Fruit fly (Drosophila melanogaster) whole organism, prepupa: Measurements from ENCODE around the gene Sws1.
A peak's percentile ranks its signal among the peaks of the same experiment; 100 is the strongest.

Experiments used
- CG10631 ChIP-seq: fragments of 200-800 bp; sonication (Bioruptor generic); optimal IDR thresholded peaks from 2 replicates; lab custom pipeline; 2016; ENCODE audit warnings: missing biosample characterization, missing genetic modification characterization
- CG10669 ChIP-seq: fragments of 200-800 bp; sonication (Bioruptor generic); optimal IDR thresholded peaks from 3 replicates; lab custom pipeline; 2018; ENCODE audit warnings: missing biosample characterization, mild to moderate bottlenecking, missing genetic modification characterization, moderate library complexity
- CG3032 ChIP-seq: fragments of 200-800 bp; optimal IDR thresholded peaks from 2 replicates; lab custom pipeline; 2019; ENCODE audit warnings: missing biosample characterization, mild to moderate bottlenecking, missing genetic modification characterization, moderate library complexity
- CG32006 ChIP-seq: fragments of 200-800 bp; sonication (Bioruptor generic); optimal IDR thresholded peaks from 3 replicates; lab custom pipeline; 2017; ENCODE audit warnings: missing biosample characterization, mild to moderate bottlenecking, missing genetic modification characterization
- CG34406 ChIP-seq: fragments of 200-800 bp; sonication (Bioruptor generic); optimal IDR thresholded peaks from 3 replicates; lab custom pipeline; 2016; ENCODE audit warnings: missing biosample characterization, missing genetic modification characterization
- CG3919 ChIP-seq: fragments of 200-800 bp; sonication (Bioruptor generic); optimal IDR thresholded peaks from 3 replicates; lab custom pipeline; 2016; ENCODE audit warnings: missing biosample characterization, missing genetic modification characterization
- CG6163 ChIP-seq: fragments of 200-800 bp; sonication (Bioruptor generic); IDR thresholded peaks from 3 replicates; pipeline ENCODE4 v1.3.6; 2022; ENCODE audit warnings: missing biosample characterization, missing genetic modification characterization
- CG6276 ChIP-seq: fragments of 200-800 bp; sonication (Bioruptor generic); optimal IDR thresholded peaks from 2 replicates; lab custom pipeline; 2017; ENCODE audit warnings: missing biosample characterization, mild to moderate bottlenecking, missing genetic modification characterization
- CG6792 ChIP-seq: fragments of 200-800 bp; sonication (Bioruptor generic); optimal IDR thresholded peaks from 3 replicates; lab custom pipeline; 2016; ENCODE audit warnings: missing biosample characterization, missing genetic modification characterization
- CG6854 ChIP-seq: fragments of 200-800 bp; sonication (Bioruptor generic); optimal IDR thresholded peaks from 2 replicates; lab custom pipeline; 2017; ENCODE audit warnings: missing biosample characterization, mild to moderate bottlenecking, missing genetic modification characterization
- CG7368 ChIP-seq: fragments of 200-800 bp; sonication (Bioruptor generic); optimal IDR thresholded peaks from 3 replicates; lab custom pipeline; 2016; ENCODE audit warnings: missing biosample characterization, missing genetic modification characterization
- CG8119 ChIP-seq: fragments of 200-800 bp; sonication (Bioruptor generic); IDR thresholded peaks from 3 replicates; pipeline ENCODE4 v1.3.6; 2022; ENCODE audit warnings: missing biosample characterization, missing genetic modification characterization
- CG8319 ChIP-seq: fragments of 200-800 bp; sonication (Bioruptor generic); optimal IDR thresholded peaks from 3 replicates; lab custom pipeline; 2016; ENCODE audit warnings: missing biosample characterization, missing genetic modification characterization
- CG8632 ChIP-seq: fragments of 200-800 bp; sonication (Bioruptor generic); optimal IDR thresholded peaks from 3 replicates; lab custom pipeline; 2016; ENCODE audit warnings: missing biosample characterization, missing genetic modification characterization
- CG9139 ChIP-seq: fragments of 200-800 bp; sonication (Bioruptor generic); optimal IDR thresholded peaks from 3 replicates; lab custom pipeline; 2017; ENCODE audit warnings: missing biosample characterization, mild to moderate bottlenecking, missing genetic modification characterization
- Eip75B ChIP-seq: fragments of 200-800 bp; sonication (Bioruptor generic); optimal IDR thresholded peaks from 3 replicates; lab custom pipeline; 2016; ENCODE audit warnings: missing biosample characterization, missing genetic modification characterization
- Eip78C ChIP-seq: fragments of 200-800 bp; sonication (Bioruptor generic); peaks from one replicate; lab custom pipeline; 2016; ENCODE audit warnings: missing biosample characterization, missing genetic modification characterization
- Gug ChIP-seq: fragments of 200-800 bp; sonication (Bioruptor generic); IDR thresholded peaks from 2 replicates; pipeline ENCODE4 v1.3.6; 2022; ENCODE audit warnings: missing biosample characterization, missing genetic modification characterization
- Hr39 ChIP-seq: fragments of 200-800 bp; sonication (Bioruptor generic); optimal IDR thresholded peaks from 2 replicates; lab custom pipeline; 2016; ENCODE audit warnings: missing biosample characterization, missing genetic modification characterization
- Hr4 ChIP-seq: fragments of 200-800 bp; sonication (Bioruptor generic); optimal IDR thresholded peaks from 3 replicates; lab custom pipeline; 2016; ENCODE audit warnings: missing biosample characterization, missing genetic modification characterization
- Lpt ChIP-seq: fragments of 200-800 bp; sonication (Bioruptor generic); optimal IDR thresholded peaks from 3 replicates; lab custom pipeline; 2016; ENCODE audit warnings: missing biosample characterization, missing genetic modification characterization
- Met ChIP-seq: fragments of 200-800 bp; sonication (Bioruptor generic); optimal IDR thresholded peaks from 3 replicates; lab custom pipeline; 2016; ENCODE audit warnings: missing biosample characterization, missing genetic modification characterization
- OdsH ChIP-seq: fragments of 200-800 bp; sonication (Bioruptor generic); optimal IDR thresholded peaks from 3 replicates; lab custom pipeline; 2016; ENCODE audit warnings: missing biosample characterization, missing genetic modification characterization
- Smox ChIP-seq: fragments of 200-800 bp; sonication (Bioruptor generic); optimal IDR thresholded peaks from 3 replicates; lab custom pipeline; 2016; ENCODE audit warnings: missing biosample characterization, missing genetic modification characterization
- Sox14 ChIP-seq: fragments of 200-800 bp; sonication (Bioruptor generic); optimal IDR thresholded peaks from 3 replicates; lab custom pipeline; 2016; ENCODE audit warnings: missing biosample characterization, missing genetic modification characterization
- Sox15 ChIP-seq: fragments of 200-800 bp; sonication (Bioruptor generic); optimal IDR thresholded peaks from 3 replicates; lab custom pipeline; 2016; ENCODE audit warnings: missing biosample characterization, missing genetic modification characterization
- achi ChIP-seq: fragments of 200-800 bp; sonication (Bioruptor generic); optimal IDR thresholded peaks from 3 replicates; lab custom pipeline; 2016; ENCODE audit warnings: missing biosample characterization, missing genetic modification characterization
- cyc ChIP-seq: fragments of 200-800 bp; sonication (Bioruptor generic); optimal IDR thresholded peaks from 3 replicates; lab custom pipeline; 2016; ENCODE audit warnings: missing biosample characterization, missing genetic modification characterization
- dac ChIP-seq: fragments of 200-800 bp; sonication (Bioruptor generic); optimal IDR thresholded peaks from 2 replicates; lab custom pipeline; 2017; ENCODE audit warnings: missing biosample characterization, mild to moderate bottlenecking, missing genetic modification characterization
- eg ChIP-seq: fragments of 200-800 bp; sonication (Bioruptor generic); IDR thresholded peaks from 3 replicates; pipeline ENCODE4 v1.3.6; 2022; ENCODE audit warnings: missing biosample characterization, missing genetic modification characterization
- esn ChIP-seq: fragments of 200-800 bp; sonication (Bioruptor generic); optimal IDR thresholded peaks from 2 replicates; lab custom pipeline; 2016; ENCODE audit warnings: missing biosample characterization, mild to moderate bottlenecking, missing genetic modification characterization, moderate library complexity
- fd59A ChIP-seq: fragments of 200-800 bp; sonication (Bioruptor generic); optimal IDR thresholded peaks from 2 replicates; lab custom pipeline; 2017; ENCODE audit warnings: missing biosample characterization, mild to moderate bottlenecking, missing genetic modification characterization, missing genetic modification reagents
- fd85E ChIP-seq: fragments of 200-800 bp; sonication (Bioruptor generic); optimal IDR thresholded peaks from 3 replicates; lab custom pipeline; 2016; ENCODE audit warnings: missing biosample characterization, missing genetic modification characterization
- fkh ChIP-seq: fragments of 200-800 bp; sonication (Bioruptor generic); optimal IDR thresholded peaks from 3 replicates; lab custom pipeline; 2017; ENCODE audit warnings: missing biosample characterization, mild to moderate bottlenecking, missing genetic modification characterization, moderate library complexity
- salr ChIP-seq, 2 experiments: fragments of 200-800 bp; sonication (Bioruptor generic); optimal IDR thresholded peaks; 3 replicates each; lab custom pipeline; 2016 to 2018; ENCODE audit warnings: missing biosample characterization in 2 of 2, missing genetic modification characterization in 2 of 2, mild to moderate bottlenecking in 1 of 2
- svp ChIP-seq: fragments of 200-800 bp; sonication (Bioruptor generic); peaks from one replicate; lab custom pipeline; 2016; ENCODE audit warnings: missing biosample characterization, missing genetic modification characterization
- vri ChIP-seq: fragments of 200-800 bp; sonication (Bioruptor generic); optimal IDR thresholded peaks from 3 replicates; lab custom pipeline; 2016; ENCODE audit warnings: missing biosample characterization, mild to moderate bottlenecking, missing genetic modification characterization

The Sws1 gene

dm6 chr2L:2577361-2577737, 2.5 kb upstream of the Sws1 start, which contains the start of gene Elba2:
Elba2 (plus strand) TSS chr2L:2577687.
- TF ChIP-seq CG6163: no peak
- no peak for TF ChIP-seq CG8119 (GFP tag; lab: Robert Waterston, UW)
- TF ChIP-seq CG9139 (GFP tag; lab: Kevin White, UChicago): no peak
- TF ChIP-seq CG6276 (GFP tag; lab: Kevin White, UChicago): no peak
- no peak for TF ChIP-seq Sox15
- TF ChIP-seq eg (GFP tag; lab: Robert Waterston, UW): no peak

- TF ChIP-seq Hr39 (GFP tag; lab: Kevin White, UChicago): peak; percentile 17
- TF ChIP-seq Met (GFP tag; lab: Kevin White, UChicago): no peak
- TF ChIP-seq CG34406 (GFP tag; lab: Kevin White, UChicago): no peak
- TF ChIP-seq CG6854 (GFP tag; lab: Kevin White, UChicago): no peak
- no peak for TF ChIP-seq Lpt (GFP tag; lab: Kevin White, UChicago)
- peak; percentile 4 for TF ChIP-seq Sox14 (GFP tag; lab: Kevin White, UChicago)
- TF ChIP-seq cyc (GFP tag; lab: Kevin White, UChicago): no peak
- no peak for TF ChIP-seq CG7368 (GFP tag; lab: Kevin White, UChicago)
- peak; percentile 20 for TF ChIP-seq esn (GFP tag; lab: Kevin White, UChicago)
- no peak for TF ChIP-seq eg (GFP tag; lab: Robert Waterston, UW)
- no peak for TF ChIP-seq CG6163
- TF ChIP-seq fd59A (GFP tag; lab: Kevin White, UChicago): no peak
- TF ChIP-seq Smox (GFP tag; lab: Kevin White, UChicago): no peak
- no peak for TF ChIP-seq OdsH (GFP tag; lab: Kevin White, UChicago)
- no peak for TF ChIP-seq CG6792 (GFP tag; lab: Kevin White, UChicago)
Observed at dm6 chr2L:2576565-2577360, 1.9 kb upstream of the Sws1 start, which contains the start of gene insv. insv (minus strand) TSS chr2L:2576997.

dm6 chr2L:2572937-2573336, 1.9 kb downstream of the Sws1 start, which contains the start of gene Cyp309a2:
Cyp309a2 (minus strand) TSS chr2L:2573037.
- no peak for TF ChIP-seq CG3032
- TF ChIP-seq Eip78C: peak; percentile 31

- TF ChIP-seq CG10669 (no peak), achi (no peak), svp (GFP tag; lab: Kevin White, UChicago) (peak; percentile 74), CG8632 (no peak), Sox15 (no peak), fd85E (GFP tag; lab: Kevin White, UChicago) (no peak), vri (GFP tag; lab: Kevin White, UChicago) (peak; percentile 25)
- TF ChIP-seq, all 60 proteins: peak for 2
Observed at dm6 chr2L:2564758-2565157, 10.1 kb downstream of the Sws1 start, which contains the start of gene Cyp309a1. Cyp309a1 (minus strand) TSS chr2L:2564830.

dm6 chr2L:2552725-2553124, 22.1 kb downstream of the Sws1 start, which contains the start of gene CG3515:
CG3515 (minus strand) TSS chr2L:2552825.
- no peak for TF ChIP-seq cyc (GFP tag; lab: Kevin White, UChicago)
- no peak for TF ChIP-seq Gug (GFP tag; lab: Robert Waterston, UW)
- TF ChIP-seq esn (GFP tag; lab: Kevin White, UChicago): no peak
- no peak for TF ChIP-seq Eip78C
- TF ChIP-seq CG32006 (GFP tag; lab: Kevin White, UChicago): no peak
- no peak for TF ChIP-seq salr (GFP tag; optimal IDR thresholded peaks at IDR 0.05; lab: Kevin White, UChicago)
- TF ChIP-seq Lpt (GFP tag; lab: Kevin White, UChicago): no peak
- no peak for TF ChIP-seq Met (GFP tag; lab: Kevin White, UChicago)
- TF ChIP-seq achi: no peak
- TF ChIP-seq Eip75B (GFP tag; lab: Kevin White, UChicago): no peak
- TF ChIP-seq CG10669: no peak
- TF ChIP-seq CG3919 (GFP tag; lab: Kevin White, UChicago): no peak
- no peak for TF ChIP-seq CG8319 (GFP tag; lab: Kevin White, UChicago)
- TF ChIP-seq CG9139 (GFP tag; lab: Kevin White, UChicago): no peak
- no peak for TF ChIP-seq fd85E (GFP tag; lab: Kevin White, UChicago)
- TF ChIP-seq Hr4 (GFP tag; lab: Kevin White, UChicago): no peak
- no peak for TF ChIP-seq Sox15
- no peak for TF ChIP-seq fkh (GFP tag; lab: Kevin White, UChicago)
- TF ChIP-seq CG10631: no peak
- TF ChIP-seq dac (GFP tag; lab: Kevin White, UChicago): no peak
